Worm (Caenorhabditis elegans): ENCODE measurements around the gene evl-20.

- TF ChIP-seq him-1 (tag; optimal IDR thresholded peaks at IDR 0.05) (no peak), dao-5 (tag; optimal IDR thresholded peaks at IDR 0.05) (no peak), W03F9.2 (tag; optimal IDR thresholded peaks at IDR 0.05) (no peak)
Measured at ce11 chrII:8446731-8447130, 2.6 kb downstream of the evl-20 start, which contains the start of gene cut-3.
